Fruit fly (Drosophila melanogaster) whole organism, embryonic: Measurements from ENCODE around the gene CG31948.
A peak's percentile ranks its signal among the peaks of the same experiment; 100 is the strongest.

ENCODE experiments used
- Adf1 ChIP-seq: fragments of 200-800 bp; sonication (Bioruptor generic); IDR thresholded peaks from 2 replicates; pipeline ENCODE4 v1.3.6; 2022; ENCODE audit warnings: missing biosample characterization, missing genetic modification characterization
- Antp ChIP-seq: fragments of 200-800 bp; sonication (Bioruptor generic); optimal IDR thresholded peaks from 3 replicates; lab custom pipeline; 2016; ENCODE audit warnings: missing biosample characterization, missing genetic modification characterization
- Awh ChIP-seq: fragments of 200-800 bp; sonication (Bioruptor generic); IDR thresholded peaks from 2 replicates; pipeline ENCODE4, ENCODE4 v1.3.6; 2022; ENCODE audit warnings: missing biosample characterization, missing genetic modification characterization
- BtbVII ChIP-seq: fragments of 200-800 bp; sonication (Bioruptor generic); optimal IDR thresholded peaks from 3 replicates; lab custom pipeline; 2017; ENCODE audit warnings: missing biosample characterization, mild to moderate bottlenecking, missing genetic modification characterization
- CG10431 ChIP-seq: fragments of 200-800 bp; sonication (Bioruptor generic); optimal IDR thresholded peaks from 3 replicates; lab custom pipeline; 2018; ENCODE audit warnings: missing biosample characterization, mild to moderate bottlenecking, missing genetic modification characterization
- CG11093 ChIP-seq: fragments of 200-800 bp; sonication (Bioruptor generic); IDR thresholded peaks from 3 replicates; pipeline ENCODE4 v1.3.6; 2022; ENCODE audit warnings: missing biosample characterization, missing genetic modification characterization
- CG11504 ChIP-seq: fragments of 200-800 bp; sonication (Bioruptor generic); optimal IDR thresholded peaks from 3 replicates; lab custom pipeline; 2019; ENCODE audit warnings: missing biosample characterization, mild to moderate bottlenecking, missing genetic modification characterization, moderate library complexity
- CG12769 ChIP-seq: fragments of 200-800 bp; sonication (Bioruptor generic); optimal IDR thresholded peaks from 2 replicates; lab custom pipeline; 2019; ENCODE audit warnings: missing biosample characterization, mild to moderate bottlenecking, missing genetic modification characterization, moderate library complexity
- CG14667 ChIP-seq: fragments of 200-800 bp; sonication (Bioruptor generic); IDR thresholded peaks from 2 replicates; pipeline ENCODE4 v1.3.6; 2022; ENCODE audit warnings: missing biosample characterization, missing genetic modification characterization
- CG17186 ChIP-seq: fragments of 200-800 bp; sonication (Bioruptor generic); optimal IDR thresholded peaks from 3 replicates; lab custom pipeline; 2017; ENCODE audit warnings: missing biosample characterization, missing genetic modification reagents, missing genetic modification characterization
- CG2202 ChIP-seq: fragments of 200-800 bp; sonication (Bioruptor generic); optimal IDR thresholded peaks from 2 replicates; lab custom pipeline; 2018; ENCODE audit warnings: missing biosample characterization, mild to moderate bottlenecking, missing genetic modification characterization
- CG2712 ChIP-seq: fragments of 200-800 bp; optimal IDR thresholded peaks from 3 replicates; lab custom pipeline; 2019; ENCODE audit warnings: missing biosample characterization, mild to moderate bottlenecking, missing genetic modification characterization, moderate library complexity
- CG3838 ChIP-seq: fragments of 200-800 bp; sonication (Bioruptor generic); optimal IDR thresholded peaks from 3 replicates; lab custom pipeline; 2016; ENCODE audit warnings: missing biosample characterization, missing genetic modification characterization
- CG3995 ChIP-seq: fragments of 200-800 bp; sonication (Bioruptor generic); optimal IDR thresholded peaks from 3 replicates; lab custom pipeline; 2016; ENCODE audit warnings: missing biosample characterization, missing genetic modification characterization
- CG4730 ChIP-seq: fragments of 200-800 bp; sonication (Bioruptor generic); IDR thresholded peaks from 2 replicates; pipeline ENCODE4 v1.3.6; 2022; ENCODE audit warnings: missing biosample characterization, missing genetic modification characterization
- CG6175 ChIP-seq: fragments of 200-800 bp; sonication (Bioruptor generic); IDR thresholded peaks from 3 replicates; pipeline ENCODE4 v1.3.6; 2022; ENCODE audit warnings: missing biosample characterization, missing genetic modification characterization
- CG8944 ChIP-seq: fragments of 200-800 bp; sonication (Bioruptor generic); optimal IDR thresholded peaks from 3 replicates; lab custom pipeline; 2016; ENCODE audit warnings: missing biosample characterization, missing genetic modification characterization
- Doc2 ChIP-seq: fragments of 200-800 bp; sonication (Bioruptor generic); IDR thresholded peaks from 2 replicates; pipeline ENCODE4 v1.3.6; 2022; ENCODE audit warnings: missing biosample characterization, missing genetic modification characterization
- Hr51 ChIP-seq, 2 experiments: fragments of 200-800 bp; sonication (Bioruptor generic); optimal IDR thresholded peaks; 2 replicates in 1 of 2; 3 replicates in 1 of 2; lab custom pipeline; 2016 to 2018; ENCODE audit warnings: missing biosample characterization in 2 of 2, missing genetic modification characterization in 2 of 2, mild to moderate bottlenecking in 1 of 2, moderate library complexity in 1 of 2
- MESR4 ChIP-seq: fragments of 200-800 bp; sonication (Bioruptor generic); optimal IDR thresholded peaks from 2 replicates; lab custom pipeline; 2018; ENCODE audit warnings: missing biosample characterization, mild to moderate bottlenecking, missing genetic modification characterization, moderate library complexity
- Med ChIP-seq: fragments of 200-800 bp; sonication (Bioruptor generic); peaks from one replicate; lab custom pipeline; 2016; ENCODE audit warnings: missing biosample characterization, missing genetic modification characterization, mild to moderate bottlenecking, inconsistent platforms, moderate library complexity
- NC2α ChIP-seq: fragments of 200-800 bp; sonication (Bioruptor generic); optimal IDR thresholded peaks from 2 replicates; lab custom pipeline; 2016; ENCODE audit warnings: missing biosample characterization, missing genetic modification characterization
- NK7.1 ChIP-seq: fragments of 200-800 bp; sonication (Bioruptor generic); optimal IDR thresholded peaks from 3 replicates; lab custom pipeline; 2016; ENCODE audit warnings: missing biosample characterization, missing genetic modification characterization
- PHDP ChIP-seq: fragments of 200-800 bp; sonication (Bioruptor generic); optimal IDR thresholded peaks from 3 replicates; lab custom pipeline; 2018; ENCODE audit warnings: missing biosample characterization, mild to moderate bottlenecking, missing genetic modification characterization, moderate library complexity
- Sox102F ChIP-seq: fragments of 200-800 bp; sonication (Bioruptor generic); optimal IDR thresholded peaks from 2 replicates; lab custom pipeline; 2018; ENCODE audit warnings: missing biosample characterization, mild to moderate bottlenecking, missing genetic modification characterization, moderate library complexity
- Trl ChIP-seq, 3 experiments: fragments of >200 bp in 2 of 3; fragments of 200-800 bp in 1 of 3; sonication (Bioruptor generic) in 1 of 3; optimal IDR thresholded peaks; 2 replicates in 1 of 3; 3 replicates in 2 of 3; lab custom pipeline; 2016 to 2017; ENCODE audit warnings: missing biosample characterization in 1 of 3, missing genetic modification characterization in 1 of 3
- abd-A ChIP-seq: fragments of 200-800 bp; sonication (Bioruptor generic); optimal IDR thresholded peaks from 3 replicates; lab custom pipeline; 2019; ENCODE audit warnings: missing biosample characterization, mild to moderate bottlenecking, missing genetic modification characterization, moderate library complexity
- amos ChIP-seq: fragments of 200-800 bp; sonication (Bioruptor generic); IDR thresholded peaks from 2 replicates; pipeline ENCODE4 v1.3.6; 2022; ENCODE audit warnings: missing biosample characterization, missing genetic modification characterization; ENCODE audit not compliant: partially characterized antibody
- bigmax ChIP-seq: fragments of 200-800 bp; sonication (Bioruptor generic); optimal IDR thresholded peaks from 2 replicates; lab custom pipeline; 2018; ENCODE audit warnings: missing biosample characterization, mild to moderate bottlenecking, missing genetic modification characterization
- cg ChIP-seq: fragments of 200-800 bp; sonication (Bioruptor generic); optimal IDR thresholded peaks from 3 replicates; lab custom pipeline; 2019; ENCODE audit warnings: missing biosample characterization, mild to moderate bottlenecking, missing genetic modification characterization, moderate library complexity
- chinmo ChIP-seq: fragments of 200-800 bp; sonication (Bioruptor generic); IDR thresholded peaks from 4 replicates; pipeline ENCODE4 v1.3.6; 2022; ENCODE audit warnings: missing biosample characterization, missing genetic modification characterization; ENCODE audit not compliant: partially characterized antibody
- chn ChIP-seq: fragments of 200-800 bp; sonication (Bioruptor generic); optimal IDR thresholded peaks from 2 replicates; lab custom pipeline; 2016; ENCODE audit warnings: missing biosample characterization, missing genetic modification characterization
- ci ChIP-seq: fragments of 200-800 bp; sonication (Bioruptor generic); IDR thresholded peaks from 3 replicates; pipeline ENCODE4 v1.3.6; 2022; ENCODE audit warnings: missing biosample characterization, missing genetic modification characterization
- gsb ChIP-seq: fragments of 200-800 bp; sonication (Bioruptor generic); IDR thresholded peaks from 2 replicates; pipeline ENCODE4 v1.3.6; 2022; ENCODE audit warnings: missing biosample characterization, missing genetic modification characterization
- nerfin-1 ChIP-seq: fragments of 200-800 bp; sonication (Bioruptor generic); optimal IDR thresholded peaks from 3 replicates; lab custom pipeline; 2019; ENCODE audit warnings: missing biosample characterization, mild to moderate bottlenecking, missing genetic modification characterization, moderate library complexity
- odd ChIP-seq: fragments of 200-800 bp; sonication (Bioruptor generic); optimal IDR thresholded peaks from 2 replicates; lab custom pipeline; 2017; ENCODE audit warnings: missing biosample characterization, mild to moderate bottlenecking, missing genetic modification characterization
- pan ChIP-seq, 4 experiments: fragments of >200 bp in 3 of 4; fragments of 200-800 bp in 1 of 4; sonication (Bioruptor generic) in 1 of 4; optimal IDR thresholded peaks in 3 of 4; IDR thresholded peaks in 1 of 4; 2 replicates each; pipeline versions ENCODE4 v1.3.6 to Lab custom; 2017 to 2022; ENCODE audit warnings: missing biosample characterization in 2 of 4, missing genetic modification characterization in 2 of 4, mixed read lengths in 1 of 4
- pho ChIP-seq: fragments of 200-800 bp; sonication (Bioruptor generic); optimal IDR thresholded peaks from 2 replicates; lab custom pipeline; 2016; ENCODE audit warnings: missing biosample characterization, missing genetic modification characterization
- pros ChIP-seq: fragments of 200-800 bp; sonication (Bioruptor generic); optimal IDR thresholded peaks from 3 replicates; lab custom pipeline; 2019; ENCODE audit warnings: missing biosample characterization, mild to moderate bottlenecking, missing genetic modification characterization, moderate library complexity
- sens ChIP-seq: fragments of 200-800 bp; sonication (Bioruptor generic); peaks from one replicate; lab custom pipeline; 2016; ENCODE audit warnings: missing biosample characterization, missing genetic modification characterization
- sob ChIP-seq: fragments of 200-800 bp; sonication (Bioruptor generic); IDR thresholded peaks from 2 replicates; pipeline ENCODE4 v1.3.6; 2022; ENCODE audit warnings: missing biosample characterization, missing genetic modification characterization
- stwl ChIP-seq: fragments of 200-800 bp; sonication (Bioruptor generic); optimal IDR thresholded peaks from 3 replicates; lab custom pipeline; 2018; ENCODE audit warnings: missing biosample characterization, mild to moderate bottlenecking, missing genetic modification characterization, moderate library complexity
- vvl ChIP-seq: fragments of 200-800 bp; sonication (Bioruptor generic); IDR thresholded peaks from 2 replicates; pipeline ENCODE4 v1.3.6; 2022; ENCODE audit warnings: missing biosample characterization, missing genetic modification characterization
- z ChIP-seq: fragments of 200-800 bp; sonication (Bioruptor generic); IDR thresholded peaks from 3 replicates; pipeline ENCODE4 v1.3.6; 2022; ENCODE audit warnings: missing biosample characterization, missing genetic modification characterization

CG31948 gene

DNA sequence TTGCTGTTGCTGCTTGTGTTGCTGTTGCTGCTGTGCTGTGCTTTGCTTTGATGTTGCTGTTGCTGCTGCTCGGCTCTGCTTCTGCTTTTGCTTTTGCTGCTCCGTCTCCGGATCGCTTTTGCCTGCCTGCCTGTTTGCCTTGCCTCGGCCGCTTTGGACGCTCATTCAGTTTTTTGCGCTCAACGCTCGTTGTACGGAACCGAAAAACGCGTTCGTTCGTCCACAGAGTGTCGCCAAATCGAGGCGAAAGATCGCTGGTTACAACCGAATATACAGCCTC, 11.6 kb upstream of the CG31948 start, which contains the start of gene dpp (continued):
- TF ChIP-seq sob (peak; percentile 31; the same call in 1 of the 2 replicates), odd (GFP tag; lab: Kevin White, UChicago) (no peak), Trl (optimal IDR thresholded peaks at IDR 0.05; lab: Kevin White, UChicago) (peak in 1 of 2 experiments; percentile 22), Trl (GFP tag; optimal IDR thresholded peaks at IDR 0.05; lab: Kevin White, UChicago) (no peak), stwl (tag; lab: Kevin White, UChicago) (no peak), chn (GFP tag; lab: Kevin White, UChicago) (no peak), cg (GFP tag; lab: Kevin White, UChicago) (peak; percentile 11), ci (GFP tag; lab: Robert Waterston, UW) (no peak), bigmax (GFP tag; lab: Kevin White, UChicago) (no peak), CG6175 (peak; percentile 84; the same call in 2 of the 3 replicates), CG2712 (tag; lab: Kevin White, UChicago) (no peak), Adf1 (GFP tag; lab: Robert Waterston, UW) (peak; percentile 39), nerfin-1 (no peak)

dm6 chr2L:2427384-2428208, 11.1 kb upstream of the CG31948 start:
- TF ChIP-seq Awh (GFP tag; lab: Robert Waterston, UW) (peak; percentile 43; the same call in 1 of the 2 replicates), CG11504 (tag; lab: Kevin White, UChicago) (peak; percentile 3), Trl (optimal IDR thresholded peaks at IDR 0.05; lab: Kevin White, UChicago) (peak in 1 of 2 experiments; percentile 52), Trl (GFP tag; optimal IDR thresholded peaks at IDR 0.05; lab: Kevin White, UChicago) (no peak), pan (optimal IDR thresholded peaks at IDR 0.05; lab: Kevin White, UChicago) (no peak), pan (GFP tag; optimal IDR thresholded peaks at IDR 0.05 in 1 of 2, IDR thresholded peaks at IDR 0.05 in 1 of 2) (no peak), chinmo (GFP tag; lab: Robert Waterston, UW) (peak; percentile 75; the same call in 1 of the 4 replicates), z (GFP tag; lab: Robert Waterston, UW) (peak; percentile 81), pros (GFP tag; lab: Kevin White, UChicago) (peak; percentile 100), Med (GFP tag; lab: Kevin White, UChicago) (peak; percentile 37), sens (GFP tag; lab: Kevin White, UChicago) (peak; percentile 60), CG11093 (GFP tag; lab: Robert Waterston, UW) (no peak), vvl (GFP tag; lab: Robert Waterston, UW) (peak; percentile 39; the same call in 1 of the 2 replicates), CG3995 (no peak), abd-A (tag; lab: Kevin White, UChicago) (peak; percentile 78), Sox102F (GFP tag; lab: Kevin White, UChicago) (no peak), Antp (GFP tag; lab: Kevin White, UChicago) (no peak), cg (GFP tag; lab: Kevin White, UChicago) (peak; percentile 50)

DNA sequence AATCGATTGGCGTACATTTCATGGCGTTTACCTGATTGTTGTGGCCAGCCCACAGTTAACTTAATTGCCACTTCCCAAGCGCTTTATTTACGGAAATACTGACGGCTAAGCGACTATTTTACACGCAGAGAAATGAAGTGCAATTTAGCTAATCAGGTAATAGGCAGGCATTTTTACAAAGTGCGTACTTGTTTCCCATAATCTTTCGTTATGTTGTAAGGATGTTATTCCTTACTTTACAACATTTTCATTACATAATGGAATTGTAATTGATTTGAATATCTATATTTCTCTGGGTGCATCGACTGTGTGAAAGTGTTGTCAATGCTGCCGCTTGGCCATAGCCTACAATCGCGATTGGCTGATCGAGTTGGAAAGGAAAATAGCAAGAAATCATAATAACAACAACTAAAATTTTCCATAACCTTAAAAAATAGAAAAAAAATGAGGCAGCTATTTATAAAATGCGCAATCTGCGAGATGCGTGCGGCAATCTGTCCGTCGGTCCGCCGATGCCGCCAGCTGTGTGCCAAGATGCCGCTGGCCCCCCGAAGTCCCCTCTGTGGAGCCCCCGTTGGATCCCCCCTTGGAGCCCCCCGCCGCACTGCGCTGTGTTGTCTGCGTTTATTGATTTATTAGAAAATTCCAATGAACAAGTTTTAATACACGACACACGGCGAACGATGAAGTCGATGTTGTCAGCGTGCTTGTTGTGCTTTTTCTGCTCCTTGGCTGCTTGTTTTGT, 10.1 kb upstream of the CG31948 start:
- TF ChIP-seq PHDP (tag; lab: Kevin White, UChicago) (peak; percentile 39), CG10431 (GFP tag; lab: Kevin White, UChicago) (no peak), CG11093 (GFP tag; lab: Robert Waterston, UW) (peak; percentile 11; the same call in 1 of the 3 replicates), MESR4 (GFP tag; lab: Kevin White, UChicago) (no peak), CG3838 (no peak), NK7.1 (peak; percentile 12), CG12769 (tag; lab: Kevin White, UChicago) (peak; percentile 53), CG4730 (GFP tag; lab: Robert Waterston, UW) (no peak), Doc2 (GFP tag; lab: Robert Waterston, UW) (no peak), CG14667 (GFP tag; lab: Robert Waterston, UW) (peak; percentile 34; the same call in 1 of the 2 replicates), BtbVII (GFP tag; lab: Kevin White, UChicago) (no peak), NC2α (GFP tag; lab: Kevin White, UChicago) (no peak), pho (GFP tag; lab: Kevin White, UChicago) (no peak), Hr51 (GFP tag; optimal IDR thresholded peaks at IDR 0.05; lab: Kevin White, UChicago) (peak in 1 of 2 experiments; percentile 65), gsb (GFP tag; lab: Robert Waterston, UW) (no peak), amos (GFP tag; lab: Robert Waterston, UW) (no peak), CG17186 (GFP tag; lab: Kevin White, UChicago) (no peak), CG8944 (GFP tag; lab: Kevin White, UChicago) (peak; percentile 35), CG2202 (tag; lab: Kevin White, UChicago) (no peak)
